Fruit fly (Drosophila melanogaster) whole organism, pupa: ENCODE data around the gene IntS2.

Experiments
- CG10348 ChIP-seq: fragments of 200-800 bp; sonication (Bioruptor generic); IDR thresholded peaks from 2 replicates; pipeline ENCODE4 v1.3.6; 2022; ENCODE audit warnings: missing biosample characterization, missing genetic modification characterization
- CG13204 ChIP-seq: fragments of 200-800 bp; sonication (Bioruptor generic); optimal IDR thresholded peaks from 2 replicates; lab custom pipeline; 2018; ENCODE audit warnings: missing biosample characterization, mild to moderate bottlenecking, missing genetic modification characterization, moderate library complexity
- CG15710 ChIP-seq: fragments of 200-800 bp; sonication (Bioruptor generic); optimal IDR thresholded peaks from 2 replicates; lab custom pipeline; 2018; ENCODE audit warnings: missing biosample characterization, mild to moderate bottlenecking, missing genetic modification characterization, moderate library complexity
- CG34367 ChIP-seq: fragments of 200-800 bp; sonication (Bioruptor generic); optimal IDR thresholded peaks from 2 replicates; lab custom pipeline; 2018; ENCODE audit warnings: missing biosample characterization, mild to moderate bottlenecking, missing genetic modification characterization
- CG4496 ChIP-seq: fragments of 200-800 bp; sonication (Bioruptor generic); IDR thresholded peaks from 3 replicates; pipeline ENCODE4 v1.3.6; 2022; ENCODE audit warnings: missing biosample characterization, missing genetic modification characterization
- CG8301 ChIP-seq: fragments of 200-800 bp; sonication (Bioruptor generic); optimal IDR thresholded peaks from 2 replicates; lab custom pipeline; 2018; ENCODE audit warnings: missing biosample characterization, mild to moderate bottlenecking, missing genetic modification characterization
- CG9948 ChIP-seq: fragments of 200-800 bp; sonication (Bioruptor generic); optimal IDR thresholded peaks from 2 replicates; lab custom pipeline; 2018; ENCODE audit warnings: missing biosample characterization, mild to moderate bottlenecking, missing genetic modification characterization, moderate library complexity
- EcR ChIP-seq: fragments of 200-800 bp; sonication (Bioruptor generic); optimal IDR thresholded peaks from 3 replicates; lab custom pipeline; 2019; ENCODE audit warnings: missing biosample characterization, missing genetic modification characterization, mild to moderate bottlenecking, moderate library complexity, missing genetic modification reagents
- fd96Ca ChIP-seq: fragments of 200-800 bp; sonication (Bioruptor generic); IDR thresholded peaks from 3 replicates; pipeline ENCODE4 v1.3.6; 2022; ENCODE audit warnings: missing biosample characterization, missing genetic modification characterization

- no peak for TF ChIP-seq CG8301 (tag; lab: Kevin White, UChicago)
- no peak for TF ChIP-seq CG13204 (GFP tag; lab: Kevin White, UChicago)
- no peak for TF ChIP-seq CG10348 (GFP tag; lab: Robert Waterston, UW)
- no peak for TF ChIP-seq fd96Ca (GFP tag; lab: Robert Waterston, UW)
- no peak for TF ChIP-seq CG34367 (tag; lab: Kevin White, UChicago)
- peak; percentile 26 for TF ChIP-seq CG15710 (tag; lab: Kevin White, UChicago)
- no peak for TF ChIP-seq EcR (GFP tag; lab: Kevin White, UChicago)
- TF ChIP-seq CG9948: peak; percentile 8
- TF ChIP-seq CG4496 (GFP tag; lab: Robert Waterston, UW): no peak; the same call in 2 of the 3 replicates
Observed at dm6 chrX:17696637-17697036, 40.0 kb upstream of the IntS2 start.
